Worm (Caenorhabditis elegans) whole organism, mixed stage, embryonic: ENCODE results near the gene K08H2.10.

Experiments used
- elt-1 ChIP-seq: sonication (generic microtip); optimal IDR thresholded peaks from 2 replicates; lab custom pipeline; 2017; ENCODE audit warnings: missing genetic modification characterization, mild to moderate bottlenecking, missing compliant biosample characterization, antibody characterized with exemption, moderate library complexity, borderline replicate concordance; ENCODE audit not compliant: insufficient read depth
- nhr-2 ChIP-seq: fragments of 150-350 bp; optimal IDR thresholded peaks from 2 replicates; lab custom pipeline; 2014; ENCODE audit warnings: missing biosample characterization, missing genetic modification characterization
- pha-4 ChIP-seq: fragments of 150-350 bp; optimal IDR thresholded peaks from 2 replicates; lab custom pipeline; 2018; ENCODE audit warnings: missing biosample characterization, missing genetic modification reagents, missing genetic modification characterization

DNA sequence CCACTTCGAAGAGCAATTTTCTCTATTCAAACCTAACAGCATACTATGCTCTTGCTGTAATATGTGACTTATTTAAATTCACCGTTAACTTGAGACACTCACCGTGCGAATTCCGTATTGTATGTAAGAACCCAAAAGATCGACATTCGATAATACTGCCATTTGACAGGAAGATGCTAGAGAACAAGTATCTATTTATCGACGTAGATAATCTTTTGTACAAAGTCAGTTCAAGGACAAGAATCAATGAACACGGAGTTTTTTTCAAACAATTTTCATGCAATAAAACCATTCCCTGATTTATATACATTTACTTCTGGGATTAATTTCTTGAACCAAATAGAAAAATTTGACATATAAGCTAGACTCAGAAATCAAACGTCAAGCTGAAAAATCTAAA lies 9.3 kb upstream of the K08H2.10 start, which contains the start of gene K08H2.7:
- peak; percentile 38 for TF ChIP-seq elt-1 (tag; lab: Kevin White, UChicago)
- no peak for TF ChIP-seq pha-4 (tag; lab: Kevin White, UChicago)
- TF ChIP-seq nhr-2 (tag; lab: Kevin White, UChicago) = no peak
